Worm (Caenorhabditis elegans) whole organism, L4 larva: Measurements from ENCODE around the gene srg-57.

ENCODE experiments used
- ama-1 ChIP-seq: fragments of 150-350 bp; optimal IDR thresholded peaks from 2 replicates; lab custom pipeline; 2014; ENCODE audit warnings: inconsistent platforms, mixed read lengths
- ceh-82 ChIP-seq: sonication (generic microtip); optimal IDR thresholded peaks from 2 replicates; lab custom pipeline; 2017; ENCODE audit warnings: missing biosample characterization, missing genetic modification characterization
- daf-19 ChIP-seq: fragments of 200-800 bp; sonication (Bioruptor generic); conservative IDR thresholded peaks from 2 replicates; pipeline ENCODE4 v1.3.6; 2022; ENCODE audit warnings: missing genetic modification characterization, missing compliant biosample characterization
- fkh-10 ChIP-seq: fragments of 150-350 bp; optimal IDR thresholded peaks from 2 replicates; lab custom pipeline; 2014; ENCODE audit warnings: missing biosample characterization, missing genetic modification reagents, missing genetic modification characterization
- gei-8 ChIP-seq: fragments of 200-800 bp; sonication (Bioruptor generic); optimal IDR thresholded peaks from 2 replicates; lab custom pipeline; 2018; ENCODE audit warnings: mild to moderate bottlenecking, missing genetic modification characterization, missing compliant biosample characterization
- lin-29 ChIP-seq: fragments of 200-800 bp; sonication (Bioruptor generic); IDR thresholded peaks from 2 replicates; pipeline ENCODE4 v1.3.6; 2022; ENCODE audit warnings: missing genetic modification reagents, missing genetic modification characterization, missing compliant biosample characterization
- lin-39 ChIP-seq: fragments of 150-350 bp; optimal IDR thresholded peaks from 2 replicates; lab custom pipeline; 2014; ENCODE audit warnings: missing biosample characterization, missing genetic modification reagents, missing genetic modification characterization
- nhr-237 ChIP-seq: sonication (generic microtip); optimal IDR thresholded peaks from 2 replicates; lab custom pipeline; 2017; ENCODE audit warnings: missing biosample characterization, missing genetic modification characterization
- skn-1 ChIP-seq: fragments of 150-350 bp; optimal IDR thresholded peaks from 2 replicates; lab custom pipeline; 2014; ENCODE audit warnings: missing biosample characterization, missing genetic modification characterization
- snpc-4 ChIP-seq: fragments of 150-350 bp; optimal IDR thresholded peaks from 2 replicates; lab custom pipeline; 2014; ENCODE audit warnings: missing biosample characterization, missing genetic modification characterization
- ztf-11 ChIP-seq: fragments of 150-350 bp; optimal IDR thresholded peaks from 2 replicates; lab custom pipeline; 2014; ENCODE audit warnings: missing biosample characterization, missing genetic modification characterization

- TF ChIP-seq lin-29 (GFP tag; lab: Robert Waterston, UW), result no peak
- TF ChIP-seq gei-8 (GFP tag; lab: Kevin White, UChicago), result no peak
- no peak for TF ChIP-seq ceh-82 (tag; lab: Kevin White, UChicago)
- no peak for TF ChIP-seq snpc-4 (tag; lab: Kevin White, UChicago)
- TF ChIP-seq daf-19 (GFP tag; lab: Robert Waterston, UW), result no peak
- TF ChIP-seq ztf-11, result no peak
- no peak for TF ChIP-seq ama-1
- no peak for TF ChIP-seq fkh-10 (GFP tag; lab: Kevin White, UChicago)
- TF ChIP-seq nhr-237, result no peak
- no peak for TF ChIP-seq lin-39 (tag; lab: Kevin White, UChicago)
- TF ChIP-seq skn-1, result no peak
These were observed 18.7 kb upstream of the srg-57 start, which contains the start of gene srx-26 for ce11 chrV:2753007-2753406.
